Fruit fly (Drosophila melanogaster): Measurements from ENCODE around the gene CG15025.

Gene CG15025

dm6 chr3R:19463016-19463664, 27.8 kb downstream of the CG15025 start, which contains the start of gene Scsalpha2 (continued):
- no peak for TF ChIP-seq hkb (optimal IDR thresholded peaks at IDR 0.05)
- TF ChIP-seq hkb (GFP tag; IDR thresholded peaks at IDR 0.05) = peak; percentile 24; the same call in 1 of the 2 replicates
- peak; percentile 73; the same call in 1 of the 3 replicates for TF ChIP-seq CG2199 (GFP tag; IDR thresholded peaks at IDR 0.05)
- TF ChIP-seq H15 (GFP tag; IDR thresholded peaks at IDR 0.05) = no peak
- TF ChIP-seq Dp (GFP tag; optimal IDR thresholded peaks at IDR 0.05) = no peak
- TF ChIP-seq CG11723 (GFP tag; optimal IDR thresholded peaks at IDR 0.05) = no peak
- peak; percentile 34; the same call in 1 of the 2 replicates for TF ChIP-seq CG32532 (GFP tag; IDR thresholded peaks at IDR 0.05)
- TF ChIP-seq ATbp (GFP tag; optimal IDR thresholded peaks at IDR 0.05) = no peak
- no peak for TF ChIP-seq sim (GFP tag; IDR thresholded peaks at IDR 0.05)
- TF ChIP-seq CG17802 (tag; optimal IDR thresholded peaks at IDR 0.05) = no peak
- TF ChIP-seq Poxn (GFP tag; IDR thresholded peaks at IDR 0.05) = no peak
- no peak for TF ChIP-seq CG4282 (GFP tag; optimal IDR thresholded peaks at IDR 0.05)
- TF ChIP-seq oc (tag; optimal IDR thresholded peaks at IDR 0.05) = peak; percentile 20
- no peak for TF ChIP-seq Myb (GFP tag; optimal IDR thresholded peaks at IDR 0.05)
- no peak for TF ChIP-seq sd (tag; optimal IDR thresholded peaks at IDR 0.05)
- TF ChIP-seq lbe (GFP tag; optimal IDR thresholded peaks at IDR 0.05) = peak; percentile 29
- no peak for TF ChIP-seq vnd (GFP tag; IDR thresholded peaks at IDR 0.05; ENCODE audit: partially characterized antibody)
- TF ChIP-seq crc (GFP tag; optimal IDR thresholded peaks at IDR 0.05) = no peak
- TF ChIP-seq slbo (GFP tag; IDR thresholded peaks at IDR 0.05) = no peak
- no peak for TF ChIP-seq CG15269 (tag; optimal IDR thresholded peaks at IDR 0.05)
- TF ChIP-seq ewg (GFP tag; optimal IDR thresholded peaks at IDR 0.05) = no peak
- no peak for TF ChIP-seq odd (GFP tag; optimal IDR thresholded peaks at IDR 0.05)
- no peak for TF ChIP-seq Max (GFP tag; optimal IDR thresholded peaks at IDR 0.05)
- no peak for TF ChIP-seq CG7271 (tag; optimal IDR thresholded peaks at IDR 0.05)
- no peak for TF ChIP-seq CG6683 (GFP tag; optimal IDR thresholded peaks at IDR 0.05)
- TF ChIP-seq ci (GFP tag; IDR thresholded peaks at IDR 0.05) = peak; percentile 41; the same call in 1 of the 3 replicates
- TF ChIP-seq NfI (GFP tag; optimal IDR thresholded peaks at IDR 0.05) = no peak
- TF ChIP-seq Dbx (GFP tag; IDR thresholded peaks at IDR 0.05) = no peak
- no peak for TF ChIP-seq CG4730 (GFP tag; IDR thresholded peaks at IDR 0.05)
- TF ChIP-seq CG18262 (tag; optimal IDR thresholded peaks at IDR 0.05) = no peak
- TF ChIP-seq CG9817 (tag; optimal IDR thresholded peaks at IDR 0.05) = no peak
- no peak for TF ChIP-seq NC2β (GFP tag; optimal IDR thresholded peaks at IDR 0.05)
- peak; percentile 76 for TF ChIP-seq zen (tag; optimal IDR thresholded peaks at IDR 0.05)
- no peak for TF ChIP-seq tll (GFP tag; optimal IDR thresholded peaks at IDR 0.05)
- no peak for TF ChIP-seq CG17359 (tag; optimal IDR thresholded peaks at IDR 0.05)
- no peak for TF ChIP-seq Dll (GFP tag; IDR thresholded peaks at IDR 0.05; ENCODE audit: partially characterized antibody)
- TF ChIP-seq Stat92E (GFP tag; optimal IDR thresholded peaks at IDR 0.05) = peak in 1 of 3 experiments; percentile 18
- TF ChIP-seq Hmx (GFP tag; optimal IDR thresholded peaks at IDR 0.05) = no peak
- peak; percentile 93 for TF ChIP-seq Elba2 (GFP tag; optimal IDR thresholded peaks at IDR 0.05)
- peak; percentile 10; the same call in 1 of the 3 replicates for TF ChIP-seq row (GFP tag; IDR thresholded peaks at IDR 0.05)
- TF ChIP-seq CG2120 (GFP tag; optimal IDR thresholded peaks at IDR 0.05) = no peak
- TF ChIP-seq Gsc (GFP tag; IDR thresholded peaks at IDR 0.05) = no peak
- TF ChIP-seq psq (GFP tag; optimal IDR thresholded peaks at IDR 0.05) = no peak
- TF ChIP-seq CG8388 (GFP tag; optimal IDR thresholded peaks at IDR 0.05) = peak; percentile 67
- no peak for TF ChIP-seq CTCF (GFP tag; optimal IDR thresholded peaks at IDR 0.05)
- no peak for TF ChIP-seq CG16815 (GFP tag; optimal IDR thresholded peaks at IDR 0.05)
- TF ChIP-seq CG10979 (tag; optimal IDR thresholded peaks at IDR 0.05) = peak; percentile 6
- TF ChIP-seq Bteb2 (GFP tag; optimal IDR thresholded peaks at IDR 0.05) = no peak
- TF ChIP-seq Sry-δ (GFP tag; optimal IDR thresholded peaks at IDR 0.05) = no peak
- TF ChIP-seq CG34376 (GFP tag; optimal IDR thresholded peaks at IDR 0.05) = no peak
- no peak for TF ChIP-seq eve (GFP tag; optimal IDR thresholded peaks at IDR 0.05)

Data from whole organism, embryonic.